Fruit fly (Drosophila melanogaster) whole organism, prepupa: ENCODE data around the gene CG8507.

Source experiments
- Blimp-1 ChIP-seq: fragments of 200-800 bp; sonication (Bioruptor generic); optimal IDR thresholded peaks from 3 replicates; lab custom pipeline; 2017; ENCODE audit warnings: missing biosample characterization, missing genetic modification characterization, mild to moderate bottlenecking, moderate library complexity, missing genetic modification reagents
- CG10631 ChIP-seq: fragments of 200-800 bp; sonication (Bioruptor generic); optimal IDR thresholded peaks from 2 replicates; lab custom pipeline; 2016; ENCODE audit warnings: missing biosample characterization, missing genetic modification characterization
- CG1621 ChIP-seq: fragments of 200-800 bp; sonication (Bioruptor generic); optimal IDR thresholded peaks from 3 replicates; lab custom pipeline; 2018; ENCODE audit warnings: missing biosample characterization, mild to moderate bottlenecking, missing genetic modification characterization
- Eip75B ChIP-seq: fragments of 200-800 bp; sonication (Bioruptor generic); optimal IDR thresholded peaks from 3 replicates; lab custom pipeline; 2016; ENCODE audit warnings: missing biosample characterization, missing genetic modification characterization
- Eip78C ChIP-seq: fragments of 200-800 bp; sonication (Bioruptor generic); peaks from one replicate; lab custom pipeline; 2016; ENCODE audit warnings: missing biosample characterization, missing genetic modification characterization
- Hr38 ChIP-seq: sonication (Bioruptor generic); optimal IDR thresholded peaks from 2 replicates; lab custom pipeline; 2016; ENCODE audit warnings: missing biosample characterization, missing genetic modification characterization
- spab ChIP-seq: fragments of 200-800 bp; sonication (Bioruptor generic); optimal IDR thresholded peaks from 2 replicates; lab custom pipeline; 2017; ENCODE audit warnings: missing biosample characterization, mild to moderate bottlenecking, missing genetic modification characterization, missing genetic modification reagents

- peak; percentile 81 for TF ChIP-seq Blimp-1 (GFP tag; lab: Kevin White, UChicago)
- TF ChIP-seq Eip75B (GFP tag; lab: Kevin White, UChicago) = peak; percentile 95
- peak; percentile 96 for TF ChIP-seq CG10631 (GFP tag; lab: Kevin White, UChicago)
- peak; percentile 90 for TF ChIP-seq CG1621 (tag; lab: Kevin White, UChicago)
- peak; percentile 31 for TF ChIP-seq Hr38
- peak; percentile 82 for TF ChIP-seq spab (GFP tag; lab: Kevin White, UChicago)
- TF ChIP-seq Eip78C (GFP tag; lab: Kevin White, UChicago) = peak; percentile 99
These were observed 19.7 kb upstream of the CG8507 start, which contains the start of gene CG9471 for dm6 chr3R:9771519-9771972.
